Fruit fly (Drosophila melanogaster) whole organism, wandering third instar larva: ENCODE results near the gene pon.

Experiments used
- Abd-B ChIP-seq: fragments of >200 bp; optimal IDR thresholded peaks from 2 replicates; lab custom pipeline; 2017; ENCODE audit warnings: missing biosample characterization, missing genetic modification characterization
- CG32264 ChIP-seq: fragments of 200-800 bp; sonication (Bioruptor generic); optimal IDR thresholded peaks from 2 replicates; lab custom pipeline; 2016; ENCODE audit warnings: missing biosample characterization, missing genetic modification characterization
- CG9705 ChIP-seq: fragments of 200-800 bp; sonication (Bioruptor generic); optimal IDR thresholded peaks from 2 replicates; lab custom pipeline; 2018; ENCODE audit warnings: missing biosample characterization, mild to moderate bottlenecking, missing genetic modification characterization
- CrebA ChIP-seq: fragments of 200-800 bp; sonication (Bioruptor generic); optimal IDR thresholded peaks from 2 replicates; lab custom pipeline; 2016; ENCODE audit warnings: missing biosample characterization, mild to moderate bottlenecking, missing genetic modification characterization, borderline replicate concordance
- Dfd ChIP-seq: fragments of >200 bp; optimal IDR thresholded peaks from 2 replicates; lab custom pipeline; 2017; ENCODE audit warnings: missing biosample characterization, missing genetic modification characterization
- Dif ChIP-seq: fragments of 200-275, 200-300 bp; sonication (Bioruptor generic); optimal IDR thresholded peaks from 2 replicates; lab custom pipeline; 2018; ENCODE audit warnings: missing biosample characterization, missing genetic modification characterization; ENCODE audit not compliant: partially characterized antibody
- GATAd ChIP-seq: sonication (Bioruptor generic); optimal IDR thresholded peaks from 2 replicates; lab custom pipeline; 2016; ENCODE audit warnings: missing biosample characterization, missing genetic modification characterization
- HLH106 ChIP-seq: fragments of 200-800 bp; optimal IDR thresholded peaks from 3 replicates; lab custom pipeline; 2019; ENCODE audit warnings: missing biosample characterization, mild to moderate bottlenecking, missing genetic modification characterization, moderate library complexity
- Hnf4 ChIP-seq: fragments of 200-800 bp; sonication (Bioruptor generic); optimal IDR thresholded peaks from 2 replicates; lab custom pipeline; 2016; ENCODE audit warnings: missing biosample characterization, mild to moderate bottlenecking, missing genetic modification characterization
- Hr78 ChIP-seq: fragments of >200 bp; optimal IDR thresholded peaks from 2 replicates; lab custom pipeline; 2017; ENCODE audit warnings: missing biosample characterization, missing genetic modification characterization
- Hr83 ChIP-seq: fragments of 200-300 bp; sonication (Bioruptor generic); optimal IDR thresholded peaks from 2 replicates; lab custom pipeline; 2016; ENCODE audit warnings: missing biosample characterization, mild to moderate bottlenecking, missing genetic modification characterization, moderate library complexity; ENCODE audit not compliant: poor library complexity, severe bottlenecking
- Jra ChIP-seq: sonication (Bioruptor generic); optimal IDR thresholded peaks from 2 replicates; lab custom pipeline; 2016; ENCODE audit warnings: missing biosample characterization, missing genetic modification characterization
- Mio ChIP-seq: sonication (Bioruptor generic); optimal IDR thresholded peaks from 2 replicates; lab custom pipeline; 2016; ENCODE audit warnings: missing biosample characterization, missing genetic modification characterization
- Myc ChIP-seq: fragments of >200 bp; optimal IDR thresholded peaks from 2 replicates; lab custom pipeline; 2017
- N ChIP-seq: fragments of >200 bp; optimal IDR thresholded peaks from 2 replicates; lab custom pipeline; 2018; ENCODE audit warnings: missing biosample characterization, missing external identifiers, missing genetic modification characterization
- OdsH ChIP-seq: fragments of 200-800 bp; sonication (Bioruptor generic); optimal IDR thresholded peaks from 2 replicates; lab custom pipeline; 2016; ENCODE audit warnings: missing biosample characterization, mild to moderate bottlenecking, missing genetic modification characterization
- Rel ChIP-seq, 2 experiments: fragments of 200-800 bp; sonication (Bioruptor generic) in 1 of 2; optimal IDR thresholded peaks; 2 replicates in 1 of 2; 3 replicates in 1 of 2; lab custom pipeline; 2016 to 2019; ENCODE audit warnings: mild to moderate bottlenecking in 2 of 2, missing biosample characterization in 2 of 2, missing genetic modification characterization in 2 of 2, moderate library complexity in 1 of 2
- Sp1 ChIP-seq: fragments of 200-800 bp; sonication (Bioruptor generic); optimal IDR thresholded peaks from 3 replicates; lab custom pipeline; 2019; ENCODE audit warnings: missing biosample characterization, mild to moderate bottlenecking, missing genetic modification characterization, moderate library complexity
- Vsx2 ChIP-seq: fragments of 200-300, 225-300 bp; sonication (Bioruptor generic); optimal IDR thresholded peaks from 2 replicates; lab custom pipeline; 2018; ENCODE audit warnings: missing biosample characterization, missing genetic modification characterization; ENCODE audit not compliant: partially characterized antibody
- br ChIP-seq: fragments of 200-800 bp; sonication (Bioruptor generic); optimal IDR thresholded peaks from 2 replicates; lab custom pipeline; 2016; ENCODE audit warnings: missing biosample characterization, missing genetic modification characterization
- brk ChIP-seq: fragments of 200-800 bp; sonication (Bioruptor generic); optimal IDR thresholded peaks from 2 replicates; lab custom pipeline; 2016; ENCODE audit warnings: missing biosample characterization, mild to moderate bottlenecking, missing genetic modification characterization
- dl ChIP-seq, 2 experiments: fragments of 175-275, 200-275 bp in 1 of 2; fragments of 200-275 bp in 1 of 2; sonication (Bioruptor generic); optimal IDR thresholded peaks; lab custom pipeline; 2018; ENCODE audit warnings: mild to moderate bottlenecking in 2 of 2, missing biosample characterization in 2 of 2, missing genetic modification characterization in 2 of 2, moderate library complexity in 2 of 2; ENCODE audit not compliant: partially characterized antibody in 2 of 2, insufficient read depth in 1 of 2
- dmrt93B ChIP-seq: fragments of 200-800 bp; sonication (Bioruptor generic); optimal IDR thresholded peaks from 2 replicates; lab custom pipeline; 2018; ENCODE audit warnings: missing biosample characterization, mild to moderate bottlenecking, missing genetic modification characterization
- dsf ChIP-seq: sonication (Bioruptor generic); optimal IDR thresholded peaks from 2 replicates; lab custom pipeline; 2016; ENCODE audit warnings: missing biosample characterization, missing genetic modification characterization, borderline replicate concordance
- ey ChIP-seq: fragments of 200-800 bp; sonication (Bioruptor generic); optimal IDR thresholded peaks from 2 replicates; lab custom pipeline; 2016; ENCODE audit warnings: missing biosample characterization, missing genetic modification characterization
- foxo ChIP-seq, 2 experiments: fragments of 200-800 bp; sonication (Bioruptor generic); optimal IDR thresholded peaks; 2 replicates in 1 of 2; 3 replicates in 1 of 2; lab custom pipeline; 2016 to 2017; ENCODE audit warnings: missing biosample characterization in 2 of 2, missing genetic modification characterization in 2 of 2
- fru ChIP-seq: fragments of 200-800 bp; sonication (Bioruptor generic); optimal IDR thresholded peaks from 3 replicates; lab custom pipeline; 2016; ENCODE audit warnings: missing biosample characterization, mild to moderate bottlenecking, missing genetic modification characterization
- h ChIP-seq: fragments of 200-800 bp; sonication (Bioruptor generic); optimal IDR thresholded peaks from 3 replicates; lab custom pipeline; 2016; ENCODE audit warnings: missing biosample characterization, mild to moderate bottlenecking, missing genetic modification characterization
- jim ChIP-seq: fragments of 175-275, 200-325 bp; sonication (Bioruptor generic); optimal IDR thresholded peaks from 2 replicates; lab custom pipeline; 2016; ENCODE audit warnings: missing biosample characterization, mild to moderate bottlenecking, missing genetic modification characterization
- lola ChIP-seq: fragments of >200 bp; optimal IDR thresholded peaks from 2 replicates; lab custom pipeline; 2017; ENCODE audit warnings: missing biosample characterization, missing genetic modification characterization
- pan ChIP-seq: fragments of >200 bp; optimal IDR thresholded peaks from 2 replicates; lab custom pipeline; 2017
- psq ChIP-seq: fragments of 200-800 bp; sonication (Bioruptor generic); optimal IDR thresholded peaks from 3 replicates; lab custom pipeline; 2017; ENCODE audit warnings: missing biosample characterization, mild to moderate bottlenecking, missing genetic modification characterization, moderate library complexity
- rgr ChIP-seq: fragments of 200-800 bp; sonication (Bioruptor generic); optimal IDR thresholded peaks from 3 replicates; lab custom pipeline; 2016; ENCODE audit warnings: missing biosample characterization, mild to moderate bottlenecking, missing genetic modification characterization
- sage ChIP-seq: fragments of 200-800 bp; sonication (Bioruptor generic); optimal IDR thresholded peaks from 2 replicates; lab custom pipeline; 2016; ENCODE audit warnings: missing biosample characterization, mild to moderate bottlenecking, missing genetic modification characterization
- sv ChIP-seq: fragments of 200-800 bp; sonication (Bioruptor generic); optimal IDR thresholded peaks from 3 replicates; lab custom pipeline; 2016; ENCODE audit warnings: missing biosample characterization, missing genetic modification characterization
- tai ChIP-seq: sonication (Bioruptor generic); optimal IDR thresholded peaks from 2 replicates; lab custom pipeline; 2016; ENCODE audit warnings: missing biosample characterization, missing genetic modification characterization
- usp ChIP-seq: fragments of >200 bp; optimal IDR thresholded peaks from 2 replicates; lab custom pipeline; 2017; ENCODE audit warnings: missing biosample characterization, missing genetic modification characterization
- woc ChIP-seq: sonication (Bioruptor generic); optimal IDR thresholded peaks from 2 replicates; lab custom pipeline; 2016; ENCODE audit warnings: missing biosample characterization, mild to moderate bottlenecking, missing genetic modification characterization

pon gene

dm6 chrX:4687778-4688399 is 51.8 kb downstream of the pon start, which contains the start of gene ctp:
Gene ctp, plus strand, starts transcription at chrX:4687800.
- TF ChIP-seq CG32264 (GFP tag; lab: Kevin White, UChicago) (peak; percentile 30), dmrt93B (GFP tag; lab: Kevin White, UChicago) (no peak), CG9705 (GFP tag; lab: Kevin White, UChicago) (peak; percentile 14), Dif (GFP tag; lab: Kevin White, UChicago) (peak; percentile 76), Jra (GFP tag; lab: Kevin White, UChicago) (peak; percentile 77), Hnf4 (GFP tag; lab: Kevin White, UChicago) (peak; percentile 58), CrebA (no peak), N (GFP tag; lab: Kevin White, UChicago) (no peak), sage (no peak), dl (GFP tag; optimal IDR thresholded peaks at IDR 0.05; lab: Kevin White, UChicago; ENCODE audit: insufficient read depth in 1 of 2, partially characterized antibody in 2 of 2) (peak in 1 of 2 experiments; percentile 40), br (GFP tag; lab: Kevin White, UChicago) (peak; percentile 65), jim (GFP tag; lab: Kevin White, UChicago) (no peak), GATAd (GFP tag; lab: Kevin White, UChicago) (no peak), Abd-B (no peak), Vsx2 (GFP tag; lab: Kevin White, UChicago) (no peak), rgr (GFP tag; lab: Kevin White, UChicago) (peak; percentile 52), fru (GFP tag; lab: Kevin White, UChicago) (peak; percentile 54), psq (GFP tag; lab: Kevin White, UChicago) (peak; percentile 20), lola (GFP tag; lab: Kevin White, UChicago) (no peak), dsf (GFP tag; lab: Kevin White, UChicago) (no peak), foxo (GFP tag; optimal IDR thresholded peaks at IDR 0.05; lab: Kevin White, UChicago) (peak in 1 of 2 experiments; percentile 60), Mio (no peak), HLH106 (tag; lab: Kevin White, UChicago) (peak; percentile 46), Dfd (GFP tag; lab: Kevin White, UChicago) (no peak), Hr83 (GFP tag; lab: Kevin White, UChicago) (peak; percentile 67), woc (GFP tag; lab: Kevin White, UChicago) (peak; percentile 82), Sp1 (GFP tag; lab: Kevin White, UChicago) (peak; percentile 59), Myc (lab: Kevin White, UChicago) (peak; percentile 75), ey (GFP tag; lab: Kevin White, UChicago) (peak; percentile 52), tai (GFP tag; lab: Kevin White, UChicago) (peak; percentile 65), h (peak; percentile 63), sv (peak; percentile 12), usp (GFP tag; lab: Kevin White, UChicago) (no peak), Rel (GFP tag; optimal IDR thresholded peaks at IDR 0.05; lab: Kevin White, UChicago) (peak; percentile 38), Rel (tag; optimal IDR thresholded peaks at IDR 0.05; lab: Kevin White, UChicago) (peak; percentile 98), pan (lab: Kevin White, UChicago) (no peak), Hr78 (GFP tag; lab: Kevin White, UChicago) (no peak), brk (GFP tag; lab: Kevin White, UChicago) (no peak), OdsH (peak; percentile 19)
